Worm (Caenorhabditis elegans) whole organism, young adult: ENCODE results near the gene mff-1.

Experiments used
- F39B2.1 ChIP-seq: fragments of 200-800 bp; sonication (Bioruptor generic); IDR thresholded peaks from 2 replicates; pipeline ENCODE4 v1.3.6; 2022; ENCODE audit warnings: missing genetic modification reagents, missing genetic modification characterization, missing compliant biosample characterization
- ama-1 ChIP-seq, 3 experiments: fragments of 150-350 bp in 1 of 3; sonication (generic microtip) in 2 of 3; optimal IDR thresholded peaks; 2 replicates each; lab custom pipeline; 2014 to 2018; ENCODE audit warnings: missing biosample characterization in 2 of 3, missing genetic modification characterization in 2 of 3, missing genetic modification reagents in 2 of 3
- lir-1 ChIP-seq: fragments of 200-800 bp; sonication (Bioruptor generic); conservative IDR thresholded peaks from 2 replicates; pipeline ENCODE4 v1.3.6; 2022; ENCODE audit warnings: missing genetic modification reagents, missing genetic modification characterization, missing compliant biosample characterization
- nhr-80 ChIP-seq: sonication (generic microtip); optimal IDR thresholded peaks from 2 replicates; lab custom pipeline; 2016; ENCODE audit warnings: missing genetic modification characterization, missing compliant biosample characterization
- pha-4 ChIP-seq: fragments of 150-350 bp; sonication (generic microtip); optimal IDR thresholded peaks from 2 replicates; lab custom pipeline; 2014; ENCODE audit warnings: missing biosample characterization, missing genetic modification reagents, missing genetic modification characterization
- unc-130 ChIP-seq: sonication (generic microtip); optimal IDR thresholded peaks from 2 replicates; lab custom pipeline; 2016; ENCODE audit warnings: missing genetic modification reagents, missing genetic modification characterization, missing compliant biosample characterization
- xnd-1 ChIP-seq: sonication (generic microtip); optimal IDR thresholded peaks from 2 replicates; lab custom pipeline; 2016; ENCODE audit warnings: missing genotype, missing genetic modification reagents, missing genetic modification characterization, missing compliant biosample characterization
- zfh-2 ChIP-seq: fragments of 200-800 bp; sonication (Bioruptor generic); conservative IDR thresholded peaks from 2 replicates; pipeline ENCODE4 v1.3.6; 2022; ENCODE audit warnings: missing genetic modification reagents, missing genetic modification characterization, missing compliant biosample characterization
- zim-3 ChIP-seq: sonication (generic microtip); optimal IDR thresholded peaks from 2 replicates; lab custom pipeline; 2017; ENCODE audit warnings: mild to moderate bottlenecking, missing genetic modification characterization, moderate library complexity, missing compliant biosample characterization

DNA sequence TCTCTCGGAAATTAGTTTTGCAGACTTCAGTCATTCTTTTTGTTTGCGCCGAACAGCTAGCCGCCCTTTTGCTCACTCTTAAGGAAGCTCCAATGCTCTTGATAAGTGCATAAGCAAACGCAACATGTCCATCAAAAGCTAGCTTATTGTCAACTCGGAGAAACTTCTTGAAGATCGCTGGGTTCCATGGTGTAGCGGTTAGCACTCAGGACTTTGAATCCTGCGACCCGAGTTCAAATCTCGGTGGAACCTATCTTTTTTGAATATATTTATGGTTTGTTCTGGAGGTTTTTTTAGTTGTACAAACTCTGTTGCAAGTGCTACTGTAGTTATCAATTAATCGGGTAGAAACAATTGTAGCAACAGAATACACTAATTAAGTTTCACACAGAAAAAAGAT is 49.5 kb downstream of the mff-1 start:
- TF ChIP-seq pha-4 (no peak), unc-130 (GFP tag; lab: Kevin White, UChicago) (no peak), lir-1 (no peak), zfh-2 (no peak), nhr-80 (tag; lab: Kevin White, UChicago) (no peak), ama-1 (optimal IDR thresholded peaks at IDR 0.05; lab: Kevin White, UChicago) (no peak), ama-1 (GFP tag; optimal IDR thresholded peaks at IDR 0.05; lab: Kevin White, UChicago) (no peak), xnd-1 (tag; lab: Kevin White, UChicago) (no peak), zim-3 (tag; lab: Kevin White, UChicago) (no peak), F39B2.1 (GFP tag; lab: Robert Waterston, UW) (no peak)
